Worm (Caenorhabditis elegans): ENCODE data around the gene F44A6.5.

ce11 chrX:10230872-10231271 lies 12.1 kb upstream of the F44A6.5 start:
- TF ChIP-seq ztf-11 (tag; optimal IDR thresholded peaks at IDR 0.05) (no peak), skn-1 (tag; optimal IDR thresholded peaks at IDR 0.05) (no peak), nhr-10 (tag; optimal IDR thresholded peaks at IDR 0.05) (no peak), lsy-2 (tag; optimal IDR thresholded peaks at IDR 0.05) (no peak), unc-62 (GFP tag; optimal IDR thresholded peaks at IDR 0.05) (no peak), ztf-4 (tag; optimal IDR thresholded peaks at IDR 0.05) (no peak), mdl-1 (tag; optimal IDR thresholded peaks at IDR 0.05) (peak in 1 of 2 experiments; percentile 14), zag-1 (tag; optimal IDR thresholded peaks at IDR 0.05) (no peak)
